Worm (Caenorhabditis elegans): ENCODE measurements around the gene Y2H9A.4.

The Y2H9A.4 gene

DNA sequence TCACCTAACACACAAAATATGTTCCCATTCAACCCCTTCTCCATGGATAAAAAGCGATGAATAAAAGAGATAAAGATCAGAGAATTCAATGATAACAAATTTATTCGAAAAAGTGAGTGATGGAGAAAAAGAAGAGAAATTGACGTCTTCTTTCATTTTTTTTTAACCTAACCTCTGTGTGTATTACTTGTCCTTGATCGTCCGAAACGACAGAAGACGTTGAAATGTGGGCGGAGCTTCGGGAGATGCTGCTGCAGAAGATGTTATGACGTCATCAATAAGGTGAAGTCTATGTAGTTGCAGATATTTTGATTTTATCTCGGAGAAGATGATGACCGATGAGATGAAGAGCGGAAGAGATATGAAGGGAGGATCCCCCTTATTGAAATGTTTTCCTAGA lies 44.1 kb downstream of the Y2H9A.4 start, which contains the start of gene T10G3.3:
T10G3.3 (minus strand) TSS at position 370 of the 400 bp plus-strand sequence.
- TF ChIP-seq unc-62 (GFP tag; optimal IDR thresholded peaks at IDR 0.05): no peak
- no peak for TF ChIP-seq ceh-100 (GFP tag; IDR thresholded peaks at IDR 0.05)
- no peak for TF ChIP-seq mes-4 (tag; optimal IDR thresholded peaks at IDR 0.05)
- no peak for TF ChIP-seq Y53F4B.3 (GFP tag; IDR thresholded peaks at IDR 0.05)
- no peak for TF ChIP-seq dpff-1 (tag; optimal IDR thresholded peaks at IDR 0.05)
- TF ChIP-seq madf-3 (GFP tag; IDR thresholded peaks at IDR 0.05): no peak
- no peak for TF ChIP-seq F57A8.1 (GFP tag; optimal IDR thresholded peaks at IDR 0.05)
- no peak for TF ChIP-seq nhr-80 (tag; optimal IDR thresholded peaks at IDR 0.05)
- no peak for TF ChIP-seq aptf-2 (GFP tag; conservative IDR thresholded peaks at IDR 0.05)
- no peak for TF ChIP-seq akir-1 (GFP tag; optimal IDR thresholded peaks at IDR 0.05)
- TF ChIP-seq hmg-1.2 (GFP tag; IDR thresholded peaks at IDR 0.05): no peak
- no peak for TF ChIP-seq C17E4.6 (GFP tag; IDR thresholded peaks at IDR 0.05)

DNA sequence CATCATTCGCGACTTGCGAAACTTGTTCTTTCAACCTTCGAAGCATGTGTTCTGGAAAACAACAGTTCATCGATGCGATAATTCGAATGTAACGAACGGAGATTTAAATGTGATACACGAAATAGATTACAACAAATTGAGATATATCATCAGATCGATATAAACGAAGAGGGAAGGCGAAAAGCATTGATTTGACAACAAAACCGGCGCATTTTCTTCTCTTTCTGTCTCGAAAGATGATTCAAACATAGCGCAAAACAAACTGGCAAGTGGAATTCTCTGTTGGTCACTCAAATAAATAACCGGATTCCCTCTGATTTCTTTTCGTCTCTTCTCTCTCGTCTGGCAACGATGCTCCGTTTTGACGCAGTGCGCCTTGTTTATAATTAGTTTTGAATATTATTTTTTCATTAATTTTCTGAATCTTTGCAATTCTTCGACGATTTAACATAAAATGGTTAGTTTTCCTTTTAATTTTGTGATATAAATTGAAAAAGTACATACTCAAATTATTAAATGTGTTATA lies 51.7 kb downstream of the Y2H9A.4 start, which contains the start of the genes eea-1 and gut-2:
eea-1 (minus strand) TSS at position 51 of the 526 bp plus-strand sequence.
gut-2 (plus strand) TSS at position 369 of the 526 bp plus-strand sequence.
- TF ChIP-seq tbp1 (GFP tag; optimal IDR thresholded peaks at IDR 0.05) (peak; percentile 7), aptf-3 (GFP tag; IDR thresholded peaks at IDR 0.05) (no peak), B0261.1 (tag; optimal IDR thresholded peaks at IDR 0.05) (no peak), lin-54 (GFP tag; optimal IDR thresholded peaks at IDR 0.05) (no peak), K11D2.4 (GFP tag; IDR thresholded peaks at IDR 0.05) (no peak), pha-4 (tag; optimal IDR thresholded peaks at IDR 0.05) (no peak), repo-1 (tag; optimal IDR thresholded peaks at IDR 0.05) (no peak), somi-1 (GFP tag; optimal IDR thresholded peaks at IDR 0.05) (no peak), xnd-1 (tag; optimal IDR thresholded peaks at IDR 0.05) (no peak), nhr-27 (tag; optimal IDR thresholded peaks at IDR 0.05) (no peak), let-607 (tag; optimal IDR thresholded peaks at IDR 0.05) (no peak), ztf-25 (GFP tag; IDR thresholded peaks at IDR 0.05) (no peak), Y53F4B.3 (GFP tag; IDR thresholded peaks at IDR 0.05) (no peak), madf-10 (tag; optimal IDR thresholded peaks at IDR 0.05) (no peak), zim-3 (tag; optimal IDR thresholded peaks at IDR 0.05) (no peak), rcor-1 (GFP tag; IDR thresholded peaks at IDR 0.05) (no peak), F23B12.7 (tag; optimal IDR thresholded peaks at IDR 0.05; ENCODE audit: insufficient read depth) (peak; percentile 32), hsf-1 (GFP tag; IDR thresholded peaks at IDR 0.05) (no peak), lag-1 (GFP tag; IDR thresholded peaks at IDR 0.05) (no peak), C06A6.2 (GFP tag; conservative IDR thresholded peaks at IDR 0.05) (no peak), Y95B8A.8 (GFP tag; IDR thresholded peaks at IDR 0.05) (no peak), T07F8.4 (tag; optimal IDR thresholded peaks at IDR 0.05) (no peak), madf-6 (GFP tag; IDR thresholded peaks at IDR 0.05) (no peak; the same call in 1 of the 2 replicates), F37B4.10 (GFP tag; IDR thresholded peaks at IDR 0.05) (no peak), lin-40 (tag; optimal IDR thresholded peaks at IDR 0.05) (peak; percentile 26), hlh-26 (GFP tag; conservative IDR thresholded peaks at IDR 0.05) (no peak), F39B2.1 (GFP tag; IDR thresholded peaks at IDR 0.05) (no peak), sea-2 (GFP tag; IDR thresholded peaks at IDR 0.05) (no peak), F22D6.2 (tag; optimal IDR thresholded peaks at IDR 0.05) (no peak), mes-4 (tag; optimal IDR thresholded peaks at IDR 0.05) (no peak), ceh-91 (GFP tag; IDR thresholded peaks at IDR 0.05) (no peak), nhr-90 (tag; optimal IDR thresholded peaks at IDR 0.05) (no peak), ceh-27 (GFP tag; optimal IDR thresholded peaks at IDR 0.05) (no peak), gei-17 (GFP tag; optimal IDR thresholded peaks at IDR 0.05) (no peak), egl-18 (GFP tag; IDR thresholded peaks at IDR 0.05) (no peak), dox-1 (GFP tag; IDR thresholded peaks at IDR 0.05) (peak; percentile 65; the same call in 1 of the 2 replicates), tbx-9 (tag; optimal IDR thresholded peaks at IDR 0.05; ENCODE audit: borderline replicate concordance) (no peak), nfya-1 (tag; optimal IDR thresholded peaks at IDR 0.05; ENCODE audit: borderline replicate concordance, insufficient read depth) (no peak)
